Fruit fly (Drosophila melanogaster): ENCODE data around the gene nmd.

The nmd gene

DNA sequence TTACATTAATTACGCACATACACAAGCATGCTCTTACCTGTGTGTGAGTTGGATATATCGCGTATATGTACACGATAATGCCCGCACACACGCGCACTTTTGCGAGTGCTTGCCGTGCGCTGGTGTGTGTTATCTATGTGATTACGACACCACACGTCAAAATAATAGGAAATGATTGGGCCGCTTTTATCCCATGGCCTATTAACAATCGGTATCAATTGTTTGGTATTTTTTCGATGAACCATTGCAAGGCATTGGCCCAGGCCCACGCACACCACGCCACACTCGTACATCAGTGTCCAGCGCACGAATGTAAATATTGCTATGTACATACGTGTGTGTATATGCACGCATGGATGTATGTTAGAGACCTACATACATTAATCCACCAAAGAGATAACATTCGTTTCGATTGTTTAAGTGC lies 31.1 kb upstream of the nmd start (continued):
- TF ChIP-seq nmo (GFP tag; optimal IDR thresholded peaks at IDR 0.05) (peak; percentile 35), CG43689 (GFP tag; IDR thresholded peaks at IDR 0.05) (no peak), CG18599 (GFP tag; optimal IDR thresholded peaks at IDR 0.05) (peak; percentile 84), Spps (tag; optimal IDR thresholded peaks at IDR 0.05) (peak; percentile 43), amos (GFP tag; IDR thresholded peaks at IDR 0.05; ENCODE audit: partially characterized antibody) (no peak; the same call in 1 of the 2 replicates), ranshi (GFP tag; IDR thresholded peaks at IDR 0.05) (peak; percentile 46; the same call in 1 of the 2 replicates), CG11398 (GFP tag; optimal IDR thresholded peaks at IDR 0.05) (peak; percentile 30), Sry-δ (GFP tag; optimal IDR thresholded peaks at IDR 0.05) (peak; percentile 54), Myb (GFP tag; optimal IDR thresholded peaks at IDR 0.05) (peak; percentile 9), ATbp (GFP tag; optimal IDR thresholded peaks at IDR 0.05) (peak; percentile 73), CG2712 (tag; optimal IDR thresholded peaks at IDR 0.05) (peak; percentile 56), CG30020 (tag; optimal IDR thresholded peaks at IDR 0.05) (peak; percentile 96), HLH54F (GFP tag; optimal IDR thresholded peaks at IDR 0.05) (peak; percentile 25), ase (GFP tag; IDR thresholded peaks at IDR 0.05) (no peak), unpg (GFP tag; optimal IDR thresholded peaks at IDR 0.05) (peak; percentile 57), CG7839 (tag; optimal IDR thresholded peaks at IDR 0.05) (peak; percentile 14), YL-1 (GFP tag; optimal IDR thresholded peaks at IDR 0.05) (peak; percentile 88), psq (GFP tag; optimal IDR thresholded peaks at IDR 0.05) (no peak), CG32767 (GFP tag; IDR thresholded peaks at IDR 0.05) (peak; percentile 59; the same call in 1 of the 2 replicates), Atf3 (GFP tag; optimal IDR thresholded peaks at IDR 0.05) (no peak), ara (GFP tag; IDR thresholded peaks at IDR 0.05) (peak; percentile 69), inv (GFP tag; IDR thresholded peaks at IDR 0.05; ENCODE audit: partially characterized antibody) (no peak), CG14965 (GFP tag; optimal IDR thresholded peaks at IDR 0.05; ENCODE audit: borderline replicate concordance) (no peak), CG16813 (GFP tag; IDR thresholded peaks at IDR 0.05; ENCODE audit: partially characterized antibody) (0 out of 3 replicates have a peak, but pooled peaks have one; percentile 40), tna (GFP tag; IDR thresholded peaks at IDR 0.05; ENCODE audit: partially characterized antibody) (peak; percentile 48; the same call in 1 of the 2 replicates), CHES-1-like (GFP tag; optimal IDR thresholded peaks at IDR 0.05) (peak; percentile 73), CG17361 (GFP tag; IDR thresholded peaks at IDR 0.05) (peak; percentile 50; the same call in 2 of the 3 replicates), pho (GFP tag; optimal IDR thresholded peaks at IDR 0.05) (peak; percentile 18), sim (GFP tag; IDR thresholded peaks at IDR 0.05) (no peak), Dip3 (GFP tag; optimal IDR thresholded peaks at IDR 0.05) (no peak), pan (optimal IDR thresholded peaks at IDR 0.05) (no peak), pan (GFP tag; optimal IDR thresholded peaks at IDR 0.05 in 1 of 2, IDR thresholded peaks at IDR 0.05 in 1 of 2) (no peak), ato (GFP tag; IDR thresholded peaks at IDR 0.05; ENCODE audit: partially characterized antibody) (peak; percentile 13; the same call in 1 of the 2 replicates), CG5245 (GFP tag; optimal IDR thresholded peaks at IDR 0.05) (no peak), CG4820 (GFP tag; optimal IDR thresholded peaks at IDR 0.05) (peak; percentile 2), pb (GFP tag; optimal IDR thresholded peaks at IDR 0.05) (peak; percentile 16), CG4730 (GFP tag; IDR thresholded peaks at IDR 0.05) (no peak), prd (optimal IDR thresholded peaks at IDR 0.05) (no peak), prd (GFP tag; IDR thresholded peaks at IDR 0.05) (no peak; the same call in 1 of the 3 replicates), CG4617 (GFP tag; optimal IDR thresholded peaks at IDR 0.05; ENCODE audit: borderline replicate concordance) (peak; percentile 31), CG2120 (GFP tag; optimal IDR thresholded peaks at IDR 0.05) (peak; percentile 69), dmrt11E (tag; optimal IDR thresholded peaks at IDR 0.05) (peak; percentile 25), croc (GFP tag; conservative IDR thresholded peaks at IDR 0.05) (no peak), CG6175 (GFP tag; IDR thresholded peaks at IDR 0.05) (no peak), Drgx (GFP tag; IDR thresholded peaks at IDR 0.05) (no peak), Xbp1 (GFP tag; optimal IDR thresholded peaks at IDR 0.05) (peak; percentile 44), jumu (GFP tag; optimal IDR thresholded peaks at IDR 0.05) (peak; percentile 54), stc (GFP tag; IDR thresholded peaks at IDR 0.05) (peak; percentile 71), Dref (GFP tag; IDR thresholded peaks at IDR 0.05) (peak; percentile 45), CG15514 (GFP tag; optimal IDR thresholded peaks at IDR 0.05) (peak; percentile 96), knrl (GFP tag; IDR thresholded peaks at IDR 0.05; ENCODE audit: partially characterized antibody) (peak; percentile 12; the same call in 1 of the 3 replicates)
